Worm (Caenorhabditis elegans): ENCODE measurements around the gene pdha-1.

The pdha-1 gene

DNA sequence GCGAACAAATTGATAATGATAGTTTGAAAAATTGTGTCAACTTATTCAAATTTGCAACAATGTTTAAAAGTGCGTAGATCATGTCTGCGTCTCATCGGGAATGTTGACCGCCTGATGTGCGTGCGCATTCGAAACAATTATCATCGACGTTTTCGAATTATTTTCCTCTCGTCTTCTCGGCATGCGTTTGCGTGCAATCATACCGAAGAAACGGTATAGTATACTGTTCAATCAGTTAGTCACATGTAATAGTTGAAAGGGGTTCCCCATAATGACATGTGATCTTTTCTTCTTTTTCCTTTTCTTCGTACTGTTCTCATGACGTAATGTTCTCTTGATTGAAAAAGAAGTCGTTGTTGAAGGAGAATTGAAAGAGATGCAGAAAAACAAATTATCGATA, 49.3 kb upstream of the pdha-1 start (continued):
- TF ChIP-seq ama-1 (optimal IDR thresholded peaks at IDR 0.05) (peak; percentile 5), ama-1 (GFP tag; optimal IDR thresholded peaks at IDR 0.05) (no peak), F22D6.2 (tag; optimal IDR thresholded peaks at IDR 0.05) (no peak), snpc-1.3 (tag; optimal IDR thresholded peaks at IDR 0.05; ENCODE audit: insufficient read depth) (no peak), rpc-1 (optimal IDR thresholded peaks at IDR 0.05) (no peak), rpc-1 (tag; optimal IDR thresholded peaks at IDR 0.05) (no peak), tlf-1 (GFP tag; optimal IDR thresholded peaks at IDR 0.05) (peak; percentile 43), hmg-1.2 (GFP tag; IDR thresholded peaks at IDR 0.05) (peak; percentile 38), let-526 (GFP tag; IDR thresholded peaks at IDR 0.05) (0 out of 2 replicates have a peak, but pooled peaks have one; percentile 21), lir-1 (GFP tag; conservative IDR thresholded peaks at IDR 0.05) (0 out of 2 replicates have a peak, but pooled peaks have one; percentile 60), tbp1 (GFP tag; optimal IDR thresholded peaks at IDR 0.05) (peak; percentile 55), ztf-22 (GFP tag; optimal IDR thresholded peaks at IDR 0.05) (peak; percentile 17), let-607 (tag; optimal IDR thresholded peaks at IDR 0.05) (peak in 1 of 2 experiments; percentile 39), snpc-3.4 (tag; optimal IDR thresholded peaks at IDR 0.05) (peak; percentile 6), chd-7 (tag; optimal IDR thresholded peaks at IDR 0.05) (peak; percentile 58), pbrm-1 (GFP tag; IDR thresholded peaks at IDR 0.05) (0 out of 2 replicates have a peak, but pooled peaks have one; percentile 30), dox-1 (GFP tag; IDR thresholded peaks at IDR 0.05) (0 out of 2 replicates have a peak, but pooled peaks have one; percentile 4), nhr-80 (tag; optimal IDR thresholded peaks at IDR 0.05) (peak; percentile 90), ets-4 (GFP tag; optimal IDR thresholded peaks at IDR 0.05) (no peak), nhr-90 (tag; optimal IDR thresholded peaks at IDR 0.05) (peak; percentile 22), K11D2.4 (GFP tag; IDR thresholded peaks at IDR 0.05) (peak; percentile 57; the same call in 1 of the 2 replicates), nhr-27 (tag; optimal IDR thresholded peaks at IDR 0.05) (no peak), gei-17 (GFP tag; optimal IDR thresholded peaks at IDR 0.05) (peak; percentile 5)

DNA sequence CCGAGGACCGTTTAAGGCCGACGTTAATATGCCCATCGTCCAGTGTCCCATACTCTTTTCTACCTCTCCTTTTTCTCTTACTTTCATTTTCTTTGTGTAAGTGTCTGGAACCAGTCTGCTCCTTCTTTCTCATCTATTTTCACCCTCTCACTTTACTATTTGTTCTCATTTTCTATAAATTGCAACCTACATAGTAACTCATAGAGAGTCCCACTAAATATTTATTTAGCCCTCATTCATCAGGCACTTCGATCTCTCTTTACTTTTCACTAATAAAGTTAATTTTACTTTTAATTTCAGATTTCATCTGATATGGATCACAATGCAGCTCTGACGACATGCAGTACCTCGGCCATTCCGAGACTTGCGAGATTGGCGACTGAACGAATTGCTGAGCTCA, 48.7 kb upstream of the pdha-1 start, which contains the start of gene zyg-11:
Gene zyg-11, plus strand, starts transcription at position 301 of the 400 bp plus-strand sequence.
- no peak for TF ChIP-seq ceh-100 (GFP tag; IDR thresholded peaks at IDR 0.05)

DNA sequence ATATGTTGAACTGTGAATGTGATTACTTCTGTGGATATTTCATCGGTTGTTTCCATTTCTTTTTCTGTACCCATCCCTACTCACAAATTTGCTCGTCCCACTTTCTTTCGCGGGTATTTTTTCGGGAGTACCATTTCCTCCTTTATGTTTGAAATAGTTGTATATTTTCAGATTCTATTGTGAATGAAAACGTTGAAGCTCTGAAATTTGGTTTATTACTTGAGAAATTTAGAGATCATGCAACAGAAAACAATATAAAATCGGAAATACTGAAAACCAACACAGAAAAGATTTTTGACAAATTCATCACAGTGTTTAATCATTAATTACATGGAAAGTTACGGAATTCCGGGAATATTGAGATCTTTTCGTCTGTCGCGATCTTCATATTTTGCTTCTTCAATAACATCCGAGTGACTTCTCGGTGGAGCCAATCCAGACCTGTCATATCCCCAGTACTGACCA, 45.5 kb upstream of the pdha-1 start:
- TF ChIP-seq bed-1 (GFP tag; IDR thresholded peaks at IDR 0.05) = no peak
- peak; percentile 51 for TF ChIP-seq ztf-22 (GFP tag; optimal IDR thresholded peaks at IDR 0.05)
- TF ChIP-seq C17E4.6 (GFP tag; IDR thresholded peaks at IDR 0.05) = no peak
- TF ChIP-seq ceh-91 (GFP tag; IDR thresholded peaks at IDR 0.05) = no peak
- no peak for TF ChIP-seq tbx-9 (tag; optimal IDR thresholded peaks at IDR 0.05; ENCODE audit: borderline replicate concordance)
- peak; percentile 14; the same call in 1 of the 2 replicates for TF ChIP-seq Y56A3A.18 (GFP tag; IDR thresholded peaks at IDR 0.05)
- TF ChIP-seq hmg-1.2 (GFP tag; IDR thresholded peaks at IDR 0.05) = peak; percentile 32; the same call in 1 of the 2 replicates
- no peak for TF ChIP-seq hlh-12 (tag; optimal IDR thresholded peaks at IDR 0.05)
- peak; percentile 42 for TF ChIP-seq repo-1 (tag; optimal IDR thresholded peaks at IDR 0.05)
- TF ChIP-seq Y67H2A.10 (GFP tag; conservative IDR thresholded peaks at IDR 0.05) = no peak
- TF ChIP-seq dpl-1 (GFP tag; optimal IDR thresholded peaks at IDR 0.05) = no peak
- TF ChIP-seq cebp-1 (GFP tag; IDR thresholded peaks at IDR 0.05) = peak; percentile 17; the same call in 1 of the 2 replicates
- peak; percentile 73 for TF ChIP-seq cebp-1 (tag; optimal IDR thresholded peaks at IDR 0.05)
- TF ChIP-seq let-607 (tag; optimal IDR thresholded peaks at IDR 0.05) = no peak
- no peak for TF ChIP-seq egl-44 (GFP tag; IDR thresholded peaks at IDR 0.05)
- no peak; the same call in 1 of the 2 replicates for TF ChIP-seq ekl-4 (GFP tag; IDR thresholded peaks at IDR 0.05)
- TF ChIP-seq T07F8.4 (tag; optimal IDR thresholded peaks at IDR 0.05) = no peak
- TF ChIP-seq T26A5.8 (tag; optimal IDR thresholded peaks at IDR 0.05) = no peak
- TF ChIP-seq F39B2.1 (GFP tag; IDR thresholded peaks at IDR 0.05) = peak; percentile 28; the same call in 1 of the 2 replicates
- no peak for TF ChIP-seq snpc-4 (GFP tag; optimal IDR thresholded peaks at IDR 0.05)
- no peak for TF ChIP-seq snpc-4 (tag; optimal IDR thresholded peaks at IDR 0.05)
- TF ChIP-seq efl-1 (GFP tag; optimal IDR thresholded peaks at IDR 0.05) = no peak
- no peak for TF ChIP-seq nhr-90 (tag; optimal IDR thresholded peaks at IDR 0.05)
- TF ChIP-seq mes-4 (tag; optimal IDR thresholded peaks at IDR 0.05) = no peak
- TF ChIP-seq sptf-2 (GFP tag; optimal IDR thresholded peaks at IDR 0.05) = no peak
- TF ChIP-seq xnd-1 (tag; optimal IDR thresholded peaks at IDR 0.05) = no peak
- TF ChIP-seq ztf-28 (GFP tag; IDR thresholded peaks at IDR 0.05) = no peak
